ENCODE assay signal across 4 worm cellular contexts in genomic region chrX:4507122-4507681, ce11.
TF ChIP-seq lines count a peak whose summit lies in the region.

No protein-coding gene starts in this region.

TF ChIP-seq in whole organism, L1 larva, 84 proteins besides CTCF, POLR2A, EP300 and RAD21 (continued from another document):
- TF ChIP-seq ceh-82 (tag; optimal IDR thresholded peaks at IDR 0.05; lab: Kevin White, UChicago) (peak in 1 of 3 experiments; percentile 11), mab-9 (GFP tag; IDR thresholded peaks at IDR 0.05; lab: Robert Waterston, UW) (no peak), ces-1 (GFP tag; optimal IDR thresholded peaks at IDR 0.05; lab: Kevin White, UChicago) (no peak), fkh-8 (tag; optimal IDR thresholded peaks at IDR 0.05; lab: Kevin White, UChicago) (no peak), nhr-90 (tag; optimal IDR thresholded peaks at IDR 0.05; lab: Kevin White, UChicago; ENCODE audit: poor library complexity) (no peak), nhr-84 (tag; optimal IDR thresholded peaks at IDR 0.05; lab: Kevin White, UChicago) (no peak), hlh-4 (tag; optimal IDR thresholded peaks at IDR 0.05; lab: Kevin White, UChicago) (no peak), C16A3.4 (tag; optimal IDR thresholded peaks at IDR 0.05; lab: Kevin White, UChicago) (peak; percentile 12), grh-1 (GFP tag; IDR thresholded peaks at IDR 0.05; lab: Robert Waterston, UW) (no peak), lsy-2 (tag; optimal IDR thresholded peaks at IDR 0.05; lab: Kevin White, UChicago) (peak in 1 of 2 experiments; percentile 51), xbp-1 (tag; optimal IDR thresholded peaks at IDR 0.05; lab: Kevin White, UChicago) (peak; percentile 24), fos-1 (tag; optimal IDR thresholded peaks at IDR 0.05; lab: Kevin White, UChicago) (peak; percentile 21), nhr-85 (tag; lab: Kevin White, UChicago) (peak; percentile 54), mef-2 (tag; optimal IDR thresholded peaks at IDR 0.05; lab: Kevin White, UChicago) (no peak), nhr-77 (tag; optimal IDR thresholded peaks at IDR 0.05; lab: Kevin White, UChicago) (peak; percentile 4), mep-1 (tag; optimal IDR thresholded peaks at IDR 0.05; lab: Kevin White, UChicago) (peak; percentile 43), elt-2 (tag; optimal IDR thresholded peaks at IDR 0.05; lab: Kevin White, UChicago) (peak; percentile 2)
TF ChIP-seq in whole organism, L1 larva: peak in this region for 16.

TF ChIP-seq in whole organism, L2 larva, 48 proteins besides CTCF, POLR2A, EP300 and RAD21 (continued from another document):
- no peak for TF ChIP-seq mdl-1 (tag; optimal IDR thresholded peaks at IDR 0.05; lab: Kevin White, UChicago)
- TF ChIP-seq ZK546.5 (tag; optimal IDR thresholded peaks at IDR 0.05; lab: Kevin White, UChicago), result no peak
- no peak for TF ChIP-seq ceh-82 (tag; optimal IDR thresholded peaks at IDR 0.05; lab: Kevin White, UChicago)
- peak; percentile 34 for TF ChIP-seq crh-2 (tag; optimal IDR thresholded peaks at IDR 0.05; lab: Kevin White, UChicago)
- no peak for TF ChIP-seq unc-55 (GFP tag; optimal IDR thresholded peaks at IDR 0.05; lab: Kevin White, UChicago)
- no peak for TF ChIP-seq mbf-1 (tag; optimal IDR thresholded peaks at IDR 0.05; lab: Kevin White, UChicago)
- no peak for TF ChIP-seq nhr-12 (tag; optimal IDR thresholded peaks at IDR 0.05; lab: Kevin White, UChicago)
- TF ChIP-seq ceh-16 (tag; optimal IDR thresholded peaks at IDR 0.05; lab: Kevin White, UChicago), result no peak
- peak; percentile 84 for TF ChIP-seq nhr-129 (tag; optimal IDR thresholded peaks at IDR 0.05; lab: Kevin White, UChicago)
- TF ChIP-seq unc-39 (tag; optimal IDR thresholded peaks at IDR 0.05; lab: Kevin White, UChicago), result no peak
- TF ChIP-seq nhr-23 (tag; optimal IDR thresholded peaks at IDR 0.05; lab: Kevin White, UChicago), result no peak
TF ChIP-seq in whole organism, L2 larva: peak in this region for 7.

TF ChIP-seq in whole organism, L3 larva, 47 proteins besides CTCF, POLR2A, EP300 and RAD21 (continued from another document):
- TF ChIP-seq ceh-9 (tag; optimal IDR thresholded peaks at IDR 0.05; lab: Kevin White, UChicago) (no peak), elt-2 (tag; optimal IDR thresholded peaks at IDR 0.05; lab: Kevin White, UChicago) (peak; percentile 63), snpc-4 (tag; optimal IDR thresholded peaks at IDR 0.05; lab: Kevin White, UChicago) (no peak), nhr-25 (tag; optimal IDR thresholded peaks at IDR 0.05; lab: Kevin White, UChicago) (peak; percentile 24), ama-1 (optimal IDR thresholded peaks at IDR 0.05; lab: Kevin White, UChicago) (no peak), pha-4 (tag; optimal IDR thresholded peaks at IDR 0.05; lab: Kevin White, UChicago) (peak; percentile 67), fos-1 (tag; optimal IDR thresholded peaks at IDR 0.05; lab: Kevin White, UChicago) (no peak), nhr-12 (tag; optimal IDR thresholded peaks at IDR 0.05; lab: Kevin White, UChicago) (no peak), fkh-2 (tag; optimal IDR thresholded peaks at IDR 0.05; lab: Kevin White, UChicago) (no peak), nhr-11 (tag; optimal IDR thresholded peaks at IDR 0.05; lab: Kevin White, UChicago) (no peak), unc-62 (GFP tag; optimal IDR thresholded peaks at IDR 0.05; lab: Kevin White, UChicago) (no peak), daf-12 (tag; optimal IDR thresholded peaks at IDR 0.05; lab: Kevin White, UChicago) (no peak), lin-15B (tag; optimal IDR thresholded peaks at IDR 0.05; lab: Kevin White, UChicago) (no peak), jun-1 (tag; optimal IDR thresholded peaks at IDR 0.05; lab: Kevin White, UChicago) (peak; percentile 34), lsy-12 (tag; optimal IDR thresholded peaks at IDR 0.05; lab: Kevin White, UChicago) (no peak), pqm-1 (tag; optimal IDR thresholded peaks at IDR 0.05; lab: Kevin White, UChicago) (peak; percentile 57)
TF ChIP-seq in whole organism, L3 larva: peak in this region for 6.

TF ChIP-seq in whole organism, L4 larva, 104 proteins besides CTCF, POLR2A, EP300 and RAD21 (continued from another document):
- peak; percentile 48 for TF ChIP-seq mep-1 (tag; optimal IDR thresholded peaks at IDR 0.05; lab: Kevin White, UChicago)
- TF ChIP-seq ceh-32 (tag; optimal IDR thresholded peaks at IDR 0.05; lab: Kevin White, UChicago; ENCODE audit: poor library complexity), result no peak
- no peak for TF ChIP-seq ama-1 (optimal IDR thresholded peaks at IDR 0.05; lab: Kevin White, UChicago)
- TF ChIP-seq aha-1 (tag; lab: Kevin White, UChicago), result peak; percentile 54
- peak; percentile 29 for TF ChIP-seq pqm-1 (tag; optimal IDR thresholded peaks at IDR 0.05; lab: Kevin White, UChicago)
- no peak for TF ChIP-seq ztf-11 (tag; optimal IDR thresholded peaks at IDR 0.05; lab: Kevin White, UChicago)
- peak; percentile 22 for TF ChIP-seq hlh-30 (tag; optimal IDR thresholded peaks at IDR 0.05; lab: Kevin White, UChicago; ENCODE audit: insufficient read depth)
- TF ChIP-seq daf-8 (GFP tag; IDR thresholded peaks at IDR 0.05; lab: Robert Waterston, UW), result no peak
- TF ChIP-seq unc-62 (GFP tag; optimal IDR thresholded peaks at IDR 0.05 in 1 of 2; lab: Kevin White, UChicago), result no peak
- TF ChIP-seq unc-62 (tag; optimal IDR thresholded peaks at IDR 0.05; lab: Kevin White, UChicago), result no peak
- no peak for TF ChIP-seq dpl-1 (GFP tag; optimal IDR thresholded peaks at IDR 0.05; lab: Kevin White, UChicago)
- TF ChIP-seq zfp-2 (tag; optimal IDR thresholded peaks at IDR 0.05; lab: Kevin White, UChicago), result no peak
- no peak for TF ChIP-seq hmg-1.1 (GFP tag; IDR thresholded peaks at IDR 0.05; lab: Robert Waterston, UW)
- no peak for TF ChIP-seq nhr-237 (tag; optimal IDR thresholded peaks at IDR 0.05; lab: Kevin White, UChicago)
- no peak for TF ChIP-seq fos-1 (tag; optimal IDR thresholded peaks at IDR 0.05; lab: Kevin White, UChicago)
- peak; percentile 7 for TF ChIP-seq nhr-48 (tag; optimal IDR thresholded peaks at IDR 0.05; lab: Kevin White, UChicago)
- TF ChIP-seq nhr-6 (tag; optimal IDR thresholded peaks at IDR 0.05; lab: Kevin White, UChicago), result no peak
- TF ChIP-seq dve-1 (tag; optimal IDR thresholded peaks at IDR 0.05; lab: Kevin White, UChicago; ENCODE audit: insufficient read depth), result peak; percentile 20
- no peak for TF ChIP-seq nhr-102 (tag; optimal IDR thresholded peaks at IDR 0.05; lab: Kevin White, UChicago)
- peak; percentile 20 for TF ChIP-seq mxl-3 (GFP tag; optimal IDR thresholded peaks at IDR 0.05; lab: Kevin White, UChicago)
- peak; percentile 37 for TF ChIP-seq dmd-6 (GFP tag; IDR thresholded peaks at IDR 0.05; lab: Robert Waterston, UW)
- TF ChIP-seq cey-2 (tag; optimal IDR thresholded peaks at IDR 0.05; lab: Kevin White, UChicago; ENCODE audit: borderline replicate concordance, insufficient read depth), result no peak
- peak; percentile 13 for TF ChIP-seq T20F7.1 (GFP tag; optimal IDR thresholded peaks at IDR 0.05; lab: Kevin White, UChicago)
- no peak for TF ChIP-seq daf-12 (tag; optimal IDR thresholded peaks at IDR 0.05; lab: Kevin White, UChicago)
- TF ChIP-seq lin-38 (GFP tag; IDR thresholded peaks at IDR 0.05; lab: Robert Waterston, UW), result no peak
- TF ChIP-seq F49E8.2 (tag; optimal IDR thresholded peaks at IDR 0.05; lab: Kevin White, UChicago; ENCODE audit: borderline replicate concordance), result no peak
- no peak for TF ChIP-seq Y5F2A.4 (GFP tag; optimal IDR thresholded peaks at IDR 0.05; lab: Kevin White, UChicago)
- no peak for TF ChIP-seq gei-8 (GFP tag; optimal IDR thresholded peaks at IDR 0.05; lab: Kevin White, UChicago)
- no peak for TF ChIP-seq ceh-44 (GFP tag; IDR thresholded peaks at IDR 0.05; lab: Robert Waterston, UW)
- TF ChIP-seq tag-97 (GFP tag; IDR thresholded peaks at IDR 0.05; lab: Robert Waterston, UW), result no peak
- TF ChIP-seq daf-16 (GFP tag; optimal IDR thresholded peaks at IDR 0.05; lab: Kevin White, UChicago), result no peak
- peak; percentile 76 for TF ChIP-seq daf-16 (tag; optimal IDR thresholded peaks at IDR 0.05; lab: Kevin White, UChicago)
- TF ChIP-seq ceh-62 (tag; optimal IDR thresholded peaks at IDR 0.05; lab: Kevin White, UChicago), result no peak
